Worm (Caenorhabditis elegans): ENCODE results near the gene F21F8.5.

DNA sequence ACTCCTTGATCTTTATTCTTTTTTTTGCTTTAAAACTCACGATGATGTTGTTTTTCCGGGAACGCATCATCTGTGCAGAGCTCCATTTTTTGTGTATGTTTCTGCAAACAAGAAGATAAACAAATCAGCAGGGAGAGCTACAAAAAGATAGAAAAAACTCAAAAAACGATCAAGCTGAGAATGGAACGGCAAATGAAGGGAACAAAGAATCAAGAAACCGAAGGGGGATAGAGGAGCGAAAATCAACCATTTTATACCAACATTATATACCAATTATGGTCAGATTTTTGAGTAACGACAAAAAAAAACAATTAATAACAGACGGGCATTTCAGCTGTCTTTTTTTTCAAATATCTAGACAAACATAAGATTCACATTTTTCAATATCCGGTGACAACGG is 18.7 kb upstream of the F21F8.5 start, which contains the start of gene slc-17.5:
- TF ChIP-seq efl-1 (GFP tag; optimal IDR thresholded peaks at IDR 0.05) (no peak), unc-62 (GFP tag; optimal IDR thresholded peaks at IDR 0.05) (no peak), atf-7 (tag; optimal IDR thresholded peaks at IDR 0.05) (no peak), mes-4 (tag; optimal IDR thresholded peaks at IDR 0.05) (no peak), lin-35 (GFP tag; optimal IDR thresholded peaks at IDR 0.05) (no peak), nfya-1 (tag; optimal IDR thresholded peaks at IDR 0.05; ENCODE audit: borderline replicate concordance, insufficient read depth) (no peak), nhr-90 (tag; optimal IDR thresholded peaks at IDR 0.05) (no peak), ztf-26 (tag; optimal IDR thresholded peaks at IDR 0.05) (no peak), hlh-26 (GFP tag; conservative IDR thresholded peaks at IDR 0.05) (no peak), hrde-1 (tag; optimal IDR thresholded peaks at IDR 0.05; ENCODE audit: borderline replicate concordance) (no peak), ztf-6 (GFP tag; IDR thresholded peaks at IDR 0.05) (no peak), lin-54 (GFP tag; optimal IDR thresholded peaks at IDR 0.05) (no peak), ceh-100 (GFP tag; IDR thresholded peaks at IDR 0.05) (no peak)

Measured in whole organism, young adult.